Worm (Caenorhabditis elegans): ENCODE results near the gene F21D9.1.
"Not testable (repeated sequence)": the region's sequence is repeated elsewhere in the genome, so short reads cannot be mapped to it uniquely, and the experiment has no call there.

DNA sequence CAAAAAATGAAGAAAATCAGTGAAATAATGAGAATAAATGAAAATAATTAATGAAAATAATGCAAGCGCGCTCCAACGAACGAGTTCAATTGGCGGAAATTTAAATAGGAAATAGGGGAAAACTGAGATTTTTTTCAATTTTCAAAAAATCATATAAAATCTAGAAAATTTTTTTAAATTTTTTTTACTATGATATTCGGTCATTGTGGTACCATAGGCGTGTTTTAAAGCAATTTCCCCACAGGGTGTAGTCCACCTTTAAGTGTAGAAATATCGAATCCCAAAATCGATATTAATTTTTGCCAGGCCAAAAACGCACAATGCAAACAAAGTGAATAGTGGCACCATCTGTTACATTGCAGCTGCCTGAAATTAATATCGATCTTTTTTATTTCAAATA is at the start of gene F21D9.1:
- not testable (repeated sequence) for TF ChIP-seq sptf-1 (tag; optimal IDR thresholded peaks at IDR 0.05); snpc-4 (tag; optimal IDR thresholded peaks at IDR 0.05); ces-1 (GFP tag; optimal IDR thresholded peaks at IDR 0.05)

Measured in whole organism, mixed stage, embryonic.